Fruit fly (Drosophila melanogaster) whole organism, embryonic: ENCODE results near the gene Cby.

Source experiments
- Adf1 ChIP-seq: fragments of 200-800 bp; sonication (Bioruptor generic); IDR thresholded peaks from 2 replicates; pipeline ENCODE4 v1.3.6; 2022; ENCODE audit warnings: missing biosample characterization, missing genetic modification characterization
- BEAF-32 ChIP-seq: fragments of 200-800 bp; sonication (Bioruptor generic); optimal IDR thresholded peaks from 3 replicates; lab custom pipeline; 2017; ENCODE audit warnings: missing biosample characterization, missing genetic modification characterization, mild to moderate bottlenecking, moderate library complexity, missing genetic modification reagents
- CG10209 ChIP-seq: fragments of 200-800 bp; sonication (Bioruptor generic); optimal IDR thresholded peaks from 3 replicates; lab custom pipeline; 2017; ENCODE audit warnings: missing biosample characterization, mild to moderate bottlenecking, missing genetic modification characterization, missing genetic modification reagents
- CG13287 ChIP-seq: fragments of 200-800 bp; sonication (Bioruptor generic); IDR thresholded peaks from 2 replicates; pipeline ENCODE4 v1.3.6; 2022; ENCODE audit warnings: missing biosample characterization, missing genetic modification characterization; ENCODE audit not compliant: partially characterized antibody
- CG15601 ChIP-seq: fragments of 200-800 bp; sonication (Bioruptor generic); optimal IDR thresholded peaks from 3 replicates; lab custom pipeline; 2019; ENCODE audit warnings: missing biosample characterization, mild to moderate bottlenecking, missing genetic modification characterization, moderate library complexity
- CG1603 ChIP-seq: fragments of 200-800 bp; sonication (Bioruptor generic); optimal IDR thresholded peaks from 2 replicates; lab custom pipeline; 2019; ENCODE audit warnings: missing biosample characterization, mild to moderate bottlenecking, missing genetic modification characterization, moderate library complexity
- CG17328 ChIP-seq: fragments of 200-800 bp; sonication (Bioruptor generic); IDR thresholded peaks from 2 replicates; pipeline ENCODE4 v1.3.6; 2022; ENCODE audit warnings: missing biosample characterization, missing genetic modification characterization
- CG17385 ChIP-seq: fragments of 200-800 bp; sonication (Bioruptor generic); optimal IDR thresholded peaks from 3 replicates; lab custom pipeline; 2018; ENCODE audit warnings: missing biosample characterization, mild to moderate bottlenecking, missing genetic modification characterization
- CG17829 ChIP-seq: fragments of 200-800 bp; optimal IDR thresholded peaks from 2 replicates; lab custom pipeline; 2019; ENCODE audit warnings: missing biosample characterization, mild to moderate bottlenecking, missing genetic modification characterization, moderate library complexity
- CG32532 ChIP-seq: fragments of 200-800 bp; sonication (Bioruptor generic); IDR thresholded peaks from 2 replicates; pipeline ENCODE4 v1.3.6; 2022; ENCODE audit warnings: missing biosample characterization, missing genetic modification characterization
- CG34422 ChIP-seq: fragments of 200-800 bp; sonication (Bioruptor generic); IDR thresholded peaks from 3 replicates; pipeline ENCODE4 v1.3.6; 2022; ENCODE audit warnings: missing biosample characterization, missing genetic modification characterization
- CG4360 ChIP-seq: fragments of 200-800 bp; sonication (Bioruptor generic); IDR thresholded peaks from 2 replicates; pipeline ENCODE4 v1.3.6; 2022; ENCODE audit warnings: missing biosample characterization, missing genetic modification characterization
- CG4820 ChIP-seq: fragments of 200-800 bp; sonication (Bioruptor generic); optimal IDR thresholded peaks from 3 replicates; lab custom pipeline; 2016; ENCODE audit warnings: missing biosample characterization, missing genetic modification characterization
- CG6654 ChIP-seq: fragments of 200-800 bp; sonication (Bioruptor generic); optimal IDR thresholded peaks from 2 replicates; lab custom pipeline; 2017; ENCODE audit warnings: missing biosample characterization, mild to moderate bottlenecking, missing genetic modification characterization
- CG7271 ChIP-seq: fragments of 200-800 bp; sonication (Bioruptor generic); optimal IDR thresholded peaks from 2 replicates; lab custom pipeline; 2018; ENCODE audit warnings: missing biosample characterization, mild to moderate bottlenecking, missing genetic modification characterization, moderate library complexity
- CG8388 ChIP-seq: fragments of 200-800 bp; sonication (Bioruptor generic); optimal IDR thresholded peaks from 2 replicates; lab custom pipeline; 2019; ENCODE audit warnings: missing biosample characterization, mild to moderate bottlenecking, missing genetic modification characterization, moderate library complexity
- CG9797 ChIP-seq: fragments of 200-800 bp; sonication (Bioruptor generic); optimal IDR thresholded peaks from 3 replicates; lab custom pipeline; 2018; ENCODE audit warnings: missing biosample characterization, mild to moderate bottlenecking, missing genetic modification characterization
- Dbx ChIP-seq: fragments of 200-800 bp; sonication (Bioruptor generic); IDR thresholded peaks from 3 replicates; pipeline ENCODE4 v1.3.6; 2022; ENCODE audit warnings: missing biosample characterization, missing genetic modification characterization
- Doc3 ChIP-seq: fragments of 200-800 bp; sonication (Bioruptor generic); IDR thresholded peaks from 3 replicates; pipeline ENCODE4 v1.3.6; 2022; ENCODE audit warnings: missing biosample characterization, missing genetic modification characterization; ENCODE audit not compliant: partially characterized antibody
- Dref ChIP-seq: fragments of 200-800 bp; sonication (Bioruptor generic); IDR thresholded peaks from 2 replicates; pipeline ENCODE4 v1.3.6; 2022; ENCODE audit warnings: missing biosample characterization, missing genetic modification characterization
- Drgx ChIP-seq: fragments of 200-800 bp; sonication (Bioruptor generic); IDR thresholded peaks from 2 replicates; pipeline ENCODE4 v1.3.6; 2022; ENCODE audit warnings: missing biosample characterization, missing genetic modification characterization
- E2f1 ChIP-seq: fragments of 200-800 bp; sonication (Bioruptor generic); IDR thresholded peaks from 2 replicates; pipeline ENCODE4 v1.3.6; 2022; ENCODE audit warnings: missing biosample characterization, missing genetic modification characterization
- Hey ChIP-seq: fragments of 200-800 bp; sonication (Bioruptor generic); optimal IDR thresholded peaks from 3 replicates; lab custom pipeline; 2018; ENCODE audit warnings: missing biosample characterization, mild to moderate bottlenecking, missing genetic modification characterization
- Hr51 ChIP-seq, 2 experiments: fragments of 200-800 bp; sonication (Bioruptor generic); optimal IDR thresholded peaks; 2 replicates in 1 of 2; 3 replicates in 1 of 2; lab custom pipeline; 2016 to 2018; ENCODE audit warnings: missing biosample characterization in 2 of 2, missing genetic modification characterization in 2 of 2, mild to moderate bottlenecking in 1 of 2, moderate library complexity in 1 of 2
- Lpt ChIP-seq: fragments of >200 bp; optimal IDR thresholded peaks from 2 replicates; lab custom pipeline; 2018; ENCODE audit warnings: missing biosample characterization, missing genetic modification characterization
- Max ChIP-seq: fragments of 200-800 bp; sonication (Bioruptor generic); optimal IDR thresholded peaks from 2 replicates; lab custom pipeline; 2016; ENCODE audit warnings: missing biosample characterization, mild to moderate bottlenecking, missing genetic modification characterization
- NFAT ChIP-seq: fragments of 200-800 bp; sonication (Bioruptor generic); IDR thresholded peaks from 2 replicates; pipeline ENCODE4 v1.3.6; 2022; ENCODE audit warnings: missing biosample characterization, missing genetic modification characterization
- Pdp1 ChIP-seq, 2 experiments: fragments of 200-800 bp; sonication (Bioruptor generic); optimal IDR thresholded peaks; 3 replicates each; lab custom pipeline; 2016; ENCODE audit warnings: missing biosample characterization in 2 of 2, missing genetic modification characterization in 2 of 2, mild to moderate bottlenecking in 1 of 2, moderate library complexity in 1 of 2
- Sry-δ ChIP-seq: fragments of 200-800 bp; sonication (Bioruptor generic); optimal IDR thresholded peaks from 2 replicates; lab custom pipeline; 2016; ENCODE audit warnings: missing biosample characterization, missing genetic modification characterization
- YL-1 ChIP-seq: fragments of 200-800 bp; sonication (Bioruptor generic); optimal IDR thresholded peaks from 3 replicates; lab custom pipeline; 2017; ENCODE audit warnings: missing biosample characterization, mild to moderate bottlenecking, missing genetic modification characterization
- ac ChIP-seq: fragments of 200-800 bp; sonication (Bioruptor generic); optimal IDR thresholded peaks from 3 replicates; lab custom pipeline; 2017; ENCODE audit warnings: missing biosample characterization, mild to moderate bottlenecking, missing genetic modification characterization
- ase ChIP-seq: fragments of 200-800 bp; sonication (Bioruptor generic); IDR thresholded peaks from 3 replicates; pipeline ENCODE4 v1.3.6; 2022; ENCODE audit warnings: missing biosample characterization, missing genetic modification characterization
- bigmax ChIP-seq: fragments of 200-800 bp; sonication (Bioruptor generic); optimal IDR thresholded peaks from 2 replicates; lab custom pipeline; 2018; ENCODE audit warnings: missing biosample characterization, mild to moderate bottlenecking, missing genetic modification characterization
- croc ChIP-seq: fragments of 200-800 bp; sonication (Bioruptor generic); conservative IDR thresholded peaks from 3 replicates; pipeline ENCODE4 v1.3.6; 2022; ENCODE audit warnings: missing biosample characterization, missing genetic modification characterization
- dysf ChIP-seq: fragments of 200-800 bp; sonication (Bioruptor generic); IDR thresholded peaks from 3 replicates; pipeline ENCODE4 v1.3.6; 2022; ENCODE audit warnings: missing biosample characterization, missing genetic modification characterization
- emc ChIP-seq: fragments of 200-800 bp; sonication (Bioruptor generic); optimal IDR thresholded peaks from 2 replicates; lab custom pipeline; 2016; ENCODE audit warnings: missing biosample characterization, missing genetic modification characterization
- grn ChIP-seq: fragments of 200-800 bp; sonication (Bioruptor generic); optimal IDR thresholded peaks from 3 replicates; lab custom pipeline; 2017; ENCODE audit warnings: missing biosample characterization, missing genetic modification characterization
- her ChIP-seq: fragments of 200-800 bp; sonication (Bioruptor generic); optimal IDR thresholded peaks from 2 replicates; lab custom pipeline; 2016; ENCODE audit warnings: missing biosample characterization, missing genetic modification characterization
- jigr1 ChIP-seq: fragments of 200-800 bp; sonication (Bioruptor generic); IDR thresholded peaks from 3 replicates; pipeline ENCODE4 v1.3.6; 2022; ENCODE audit warnings: missing biosample characterization, missing genetic modification characterization
- kni ChIP-seq: fragments of 200-800 bp; sonication (Bioruptor generic); optimal IDR thresholded peaks from 3 replicates; lab custom pipeline; 2017; ENCODE audit warnings: mild to moderate bottlenecking, missing biosample characterization, missing genetic modification reagents, missing genetic modification characterization
- lmd ChIP-seq: fragments of 200-800 bp; sonication (Bioruptor generic); IDR thresholded peaks from 2 replicates; pipeline ENCODE4 v1.3.6; 2022; ENCODE audit warnings: missing biosample characterization, missing genetic modification characterization
- mam ChIP-seq: fragments of 200-800 bp; sonication (Bioruptor generic); optimal IDR thresholded peaks from 3 replicates; lab custom pipeline; 2016; ENCODE audit warnings: missing biosample characterization, missing genetic modification characterization
- repo ChIP-seq: fragments of 200-800 bp; sonication (Bioruptor generic); optimal IDR thresholded peaks from 2 replicates; lab custom pipeline; 2016; ENCODE audit warnings: missing biosample characterization, missing genetic modification characterization
- shn ChIP-seq: fragments of 200-800 bp; sonication (Bioruptor generic); optimal IDR thresholded peaks from 3 replicates; lab custom pipeline; 2016; ENCODE audit warnings: missing biosample characterization, missing genetic modification characterization
- slbo ChIP-seq: fragments of 200-800 bp; sonication (Bioruptor generic); IDR thresholded peaks from 2 replicates; pipeline ENCODE4 v1.3.6; 2022; ENCODE audit warnings: missing biosample characterization, missing genetic modification characterization
- sna ChIP-seq: fragments of 200-800 bp; sonication (Bioruptor generic); IDR thresholded peaks from 2 replicates; pipeline ENCODE4 v1.3.6; 2022; ENCODE audit warnings: missing biosample characterization, missing genetic modification characterization; ENCODE audit not compliant: partially characterized antibody
- so ChIP-seq: fragments of 200-800 bp; sonication (Bioruptor generic); IDR thresholded peaks from 3 replicates; pipeline ENCODE4 v1.3.6; 2022; ENCODE audit warnings: missing biosample characterization, missing genetic modification characterization
- sr ChIP-seq: fragments of 200-800 bp; sonication (Bioruptor generic); IDR thresholded peaks from 3 replicates; pipeline ENCODE4 v1.3.6; 2022; ENCODE audit warnings: missing biosample characterization, missing genetic modification characterization
- stc ChIP-seq: fragments of 200-800 bp; sonication (Bioruptor generic); IDR thresholded peaks from 2 replicates; pipeline ENCODE4 v1.3.6; 2022; ENCODE audit warnings: missing biosample characterization, missing genetic modification characterization
- stwl ChIP-seq: fragments of 200-800 bp; sonication (Bioruptor generic); optimal IDR thresholded peaks from 3 replicates; lab custom pipeline; 2018; ENCODE audit warnings: missing biosample characterization, mild to moderate bottlenecking, missing genetic modification characterization, moderate library complexity
- tio ChIP-seq: fragments of 200-800 bp; sonication (Bioruptor generic); optimal IDR thresholded peaks from 2 replicates; lab custom pipeline; 2017; ENCODE audit warnings: missing biosample characterization, missing genetic modification characterization, inconsistent platforms

The Cby gene

dm6 chr3R:21886861-21887587, 19.2 kb downstream of the Cby start, which contains the start of the genes CG6678 and dnd (continued):
- TF ChIP-seq CG17328 (no peak), NFAT (GFP tag; lab: Robert Waterston, UW) (peak; percentile 59; the same call in 1 of the 2 replicates), repo (no peak), Drgx (GFP tag; lab: Robert Waterston, UW) (no peak), croc (GFP tag; lab: Robert Waterston, UW) (no peak), jigr1 (no peak), CG9797 (GFP tag; lab: Kevin White, UChicago) (no peak), YL-1 (no peak), kni (GFP tag; lab: Kevin White, UChicago) (peak; percentile 36), so (no peak), CG6654 (GFP tag; lab: Kevin White, UChicago) (no peak), her (GFP tag; lab: Kevin White, UChicago) (no peak), CG7271 (no peak), emc (no peak), Hey (no peak), shn (no peak), CG17385 (GFP tag; lab: Kevin White, UChicago) (no peak), CG13287 (GFP tag; lab: Robert Waterston, UW) (peak; percentile 36), ase (GFP tag; lab: Robert Waterston, UW) (no peak), CG34422 (GFP tag; lab: Robert Waterston, UW) (no peak), grn (GFP tag; lab: Kevin White, UChicago) (no peak), Max (no peak), CG8388 (GFP tag; lab: Kevin White, UChicago) (no peak), CG17829 (tag; lab: Kevin White, UChicago) (no peak), dysf (no peak), CG1603 (no peak), Sry-δ (GFP tag; lab: Kevin White, UChicago) (peak; percentile 72), Pdp1 (GFP tag; optimal IDR thresholded peaks at IDR 0.05; lab: Kevin White, UChicago) (peak in 1 of 2 experiments; percentile 81), stc (GFP tag; lab: Robert Waterston, UW) (no peak), bigmax (no peak), mam (GFP tag; lab: Kevin White, UChicago) (no peak), CG4820 (GFP tag; lab: Kevin White, UChicago) (no peak), Dbx (GFP tag; lab: Robert Waterston, UW) (no peak), CG32532 (GFP tag; lab: Robert Waterston, UW) (no peak), stwl (tag; lab: Kevin White, UChicago) (peak; percentile 36), sna (GFP tag; lab: Robert Waterston, UW) (no peak), CG4360 (peak; percentile 82), ac (GFP tag; lab: Kevin White, UChicago) (no peak), tio (GFP tag; lab: Kevin White, UChicago) (no peak), slbo (GFP tag; lab: Robert Waterston, UW) (no peak), Lpt (no peak), Hr51 (GFP tag; optimal IDR thresholded peaks at IDR 0.05; lab: Kevin White, UChicago) (no peak), Adf1 (GFP tag; lab: Robert Waterston, UW) (peak; percentile 49), CG10209 (GFP tag; lab: Kevin White, UChicago) (no peak), lmd (GFP tag; lab: Robert Waterston, UW) (no peak), BEAF-32 (GFP tag; lab: Kevin White, UChicago) (no peak), Dref (GFP tag; lab: Robert Waterston, UW) (peak; percentile 60), CG15601 (tag; lab: Kevin White, UChicago) (no peak), E2f1 (no peak), Doc3 (GFP tag; lab: Robert Waterston, UW) (no peak), sr (GFP tag; lab: Robert Waterston, UW) (0 out of 3 replicates have a peak, but pooled peaks have one; percentile 3)
